Worm (Caenorhabditis elegans) whole organism, L4/young adult: ENCODE data around the gene gst-38.

ENCODE experiments used
- W03F9.2 ChIP-seq: fragments of 150-350 bp; optimal IDR thresholded peaks from 2 replicates; lab custom pipeline; 2014; ENCODE audit warnings: missing biosample characterization, missing genetic modification characterization
- dao-5 ChIP-seq: sonication (generic microtip); optimal IDR thresholded peaks from 2 replicates; lab custom pipeline; 2016; ENCODE audit warnings: missing genotype, missing genetic modification characterization, moderate library complexity, missing compliant biosample characterization
- him-1 ChIP-seq: sonication (generic microtip); optimal IDR thresholded peaks from 2 replicates; lab custom pipeline; 2016; ENCODE audit warnings: missing genotype, missing genetic modification reagents, missing genetic modification characterization, missing compliant biosample characterization

The gst-38 gene

DNA sequence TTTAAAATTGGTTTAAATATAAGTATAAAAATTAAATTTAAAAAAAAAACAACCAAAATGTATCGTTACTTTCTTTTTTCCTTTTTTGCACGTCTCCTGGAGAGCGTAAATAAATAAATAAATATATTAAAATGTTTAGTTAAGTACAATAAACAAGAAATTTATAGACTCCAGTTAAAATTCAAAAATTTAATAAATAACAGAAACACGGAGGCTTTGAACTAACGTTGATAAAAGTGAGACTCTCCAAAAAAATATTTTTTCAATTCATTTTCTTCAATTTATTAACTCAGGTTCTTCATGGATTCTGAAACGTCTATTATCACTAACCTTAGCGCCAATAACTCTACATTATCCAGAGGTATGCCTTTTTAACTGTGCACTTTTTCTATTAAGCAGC lies 24.1 kb downstream of the gst-38 start, which contains the start of gene T06C12.12:
Gene T06C12.12 (plus strand): TSS at position 301 of the 400 bp plus-strand sequence.
- no peak for TF ChIP-seq W03F9.2
- no peak for TF ChIP-seq dao-5 (tag; lab: Kevin White, UChicago)
- no peak for TF ChIP-seq him-1 (tag; lab: Kevin White, UChicago)

DNA sequence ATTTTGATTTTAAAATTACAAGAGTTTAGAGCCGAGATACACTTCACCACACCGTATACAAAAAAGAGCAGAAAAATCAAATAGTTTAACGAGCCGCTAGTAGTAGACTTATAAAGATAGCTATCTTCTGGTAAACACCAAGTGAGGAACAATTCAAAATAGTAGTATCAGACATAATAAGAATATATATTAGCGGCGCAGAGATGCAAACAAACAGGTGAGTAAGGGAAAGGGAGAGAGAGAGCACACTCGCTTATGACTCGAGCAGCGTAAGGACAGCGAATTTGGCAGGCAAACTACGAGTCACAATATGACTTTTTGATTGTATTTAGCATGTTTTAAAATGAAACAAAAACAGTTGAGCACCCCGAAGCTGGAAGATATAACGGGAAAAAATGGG lies 24.6 kb downstream of the gst-38 start:
- no peak for TF ChIP-seq him-1 (tag; lab: Kevin White, UChicago)
- TF ChIP-seq dao-5 (tag; lab: Kevin White, UChicago): no peak
- no peak for TF ChIP-seq W03F9.2

DNA sequence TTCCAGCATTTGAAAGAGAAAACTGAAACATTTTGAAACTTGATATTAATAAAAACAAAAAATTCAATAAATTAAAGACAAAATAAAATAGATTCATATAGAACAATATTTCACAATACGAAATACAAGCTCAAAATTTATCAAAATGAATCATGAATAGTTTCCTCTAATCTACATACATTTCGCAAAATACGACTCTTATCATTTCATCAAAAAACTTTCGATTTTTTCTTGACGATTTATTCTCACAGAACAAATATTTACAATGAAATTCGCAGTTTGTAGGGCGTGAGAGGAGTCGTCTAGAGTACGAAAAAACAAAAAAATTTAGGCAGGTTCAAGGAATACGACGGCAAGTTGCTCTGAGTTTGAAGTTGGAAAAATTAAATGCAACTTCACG lies 25.8 kb downstream of the gst-38 start:
- TF ChIP-seq W03F9.2 (no peak), him-1 (tag; lab: Kevin White, UChicago) (no peak), dao-5 (tag; lab: Kevin White, UChicago) (no peak)

DNA sequence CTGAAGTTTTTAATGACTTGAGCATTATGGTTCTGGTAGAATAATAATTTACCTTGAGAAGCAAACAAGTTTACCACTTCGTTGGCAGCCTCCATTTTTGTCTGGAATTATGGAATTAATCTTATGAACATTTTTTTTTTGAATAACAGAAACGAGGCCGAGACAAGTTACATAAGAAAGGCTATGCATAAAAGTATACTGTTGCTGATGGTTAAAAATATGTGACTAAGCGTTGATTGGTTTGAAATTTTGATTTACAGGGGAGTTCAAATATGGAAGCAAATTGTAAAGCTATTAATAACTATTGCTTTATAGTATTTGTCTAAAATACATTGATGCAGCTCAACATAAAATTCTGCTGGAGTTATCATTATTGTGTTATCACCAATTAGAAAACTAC lies 27.1 kb downstream of the gst-38 start, which contains the start of gene cgt-1:
Gene cgt-1 (minus strand): TSS at position 101 of the 400 bp plus-strand sequence.
- TF ChIP-seq dao-5 (tag; lab: Kevin White, UChicago) (no peak), him-1 (tag; lab: Kevin White, UChicago) (no peak), W03F9.2 (no peak)

DNA sequence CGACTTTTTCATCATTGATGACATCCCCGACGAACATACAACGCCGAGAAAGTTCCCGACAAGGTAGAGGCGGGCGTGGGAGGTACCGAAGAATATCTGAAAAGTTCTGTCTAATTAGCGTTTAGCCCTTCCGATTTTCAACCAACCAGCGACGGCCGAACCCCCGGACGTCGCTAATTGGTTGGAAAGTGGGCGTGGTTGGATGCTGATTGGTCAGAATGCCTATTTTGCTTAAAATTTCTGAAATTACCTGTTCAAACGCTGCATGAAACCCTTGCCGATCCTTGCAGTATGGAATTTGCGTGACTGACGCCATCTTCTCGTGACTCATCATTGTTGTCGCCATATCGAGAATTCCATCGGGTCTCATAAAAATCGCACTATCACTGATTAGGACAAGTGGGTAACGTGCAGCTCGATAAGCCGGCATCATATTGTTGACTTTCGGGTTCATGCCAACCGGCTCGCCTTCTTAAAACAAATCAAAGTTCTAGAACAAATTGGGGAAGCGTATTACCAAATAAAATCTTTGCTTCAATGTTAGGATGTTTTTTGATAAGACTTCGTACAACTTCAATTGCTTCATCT lies 28.1 kb downstream of the gst-38 start:
- no peak for TF ChIP-seq dao-5 (tag; lab: Kevin White, UChicago)
- TF ChIP-seq W03F9.2: no peak
- TF ChIP-seq him-1 (tag; lab: Kevin White, UChicago): no peak

DNA sequence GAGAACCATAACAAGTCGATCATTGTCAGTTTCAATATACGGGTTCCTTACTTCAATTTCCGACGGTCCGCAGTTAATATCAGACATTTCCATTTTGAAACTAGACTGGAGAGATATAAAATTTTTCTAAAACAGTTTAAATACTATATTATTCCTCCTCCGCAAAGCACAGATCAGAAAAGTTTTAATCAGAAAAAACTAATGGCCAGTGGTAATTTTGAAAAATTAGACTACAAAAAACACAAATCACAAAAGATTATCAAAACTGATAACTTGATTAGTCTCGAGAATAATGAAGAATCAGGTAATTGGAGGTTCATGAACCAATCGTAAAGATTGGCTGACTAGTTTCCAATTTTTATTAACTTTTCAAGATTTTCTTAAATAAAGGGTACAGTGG lies 29.9 kb downstream of the gst-38 start, which contains the start of gene T06C12.9:
Gene T06C12.9 (minus strand): TSS at position 101 of the 400 bp plus-strand sequence.
- TF ChIP-seq W03F9.2 (no peak), him-1 (tag; lab: Kevin White, UChicago) (no peak), dao-5 (tag; lab: Kevin White, UChicago) (no peak)

DNA sequence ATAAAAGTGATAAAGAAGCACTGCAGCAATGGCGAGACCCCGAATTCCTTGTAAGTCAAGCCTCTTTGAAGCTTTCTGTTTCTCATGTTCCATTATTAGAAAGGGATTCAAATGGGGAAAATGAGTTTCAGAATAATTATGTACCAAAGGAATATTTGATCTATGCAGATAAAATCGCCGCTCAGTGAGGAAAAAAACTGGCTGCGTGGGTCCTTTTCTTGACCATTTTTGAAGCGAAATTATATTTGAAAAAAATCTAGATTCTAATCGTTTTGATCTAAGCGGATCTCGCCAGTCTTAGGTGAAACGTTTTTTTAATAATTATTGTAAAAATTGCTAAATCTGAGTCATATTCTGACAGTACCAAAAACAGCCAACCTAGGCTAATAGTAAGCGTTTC lies 31.2 kb downstream of the gst-38 start, which contains the start of gene oac-42:
Gene oac-42 (minus strand): TSS at position 101 of the 400 bp plus-strand sequence.
- no peak for TF ChIP-seq him-1 (tag; lab: Kevin White, UChicago)
- no peak for TF ChIP-seq W03F9.2
- no peak for TF ChIP-seq dao-5 (tag; lab: Kevin White, UChicago)

DNA sequence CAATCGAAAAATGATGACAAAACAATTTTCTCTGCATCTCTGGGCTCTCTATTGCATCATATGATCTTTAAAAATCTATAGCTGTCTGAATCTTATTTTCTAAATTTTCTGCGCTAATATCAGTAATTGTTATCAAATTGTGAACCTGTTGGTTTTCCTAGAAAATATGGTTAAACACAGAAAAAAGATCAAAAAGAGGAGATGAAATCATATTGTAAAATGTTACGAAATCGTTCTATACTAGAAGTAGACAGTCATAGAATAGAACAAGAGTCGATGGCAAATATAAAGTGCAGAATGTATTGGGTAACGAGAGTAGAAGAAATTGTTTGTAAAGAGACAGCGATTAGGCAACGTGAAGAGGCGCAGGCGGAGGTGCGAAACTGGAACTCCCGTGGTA lies 35.2 kb downstream of the gst-38 start:
- no peak for TF ChIP-seq dao-5 (tag; lab: Kevin White, UChicago)
- no peak for TF ChIP-seq him-1 (tag; lab: Kevin White, UChicago)
- TF ChIP-seq W03F9.2: no peak

DNA sequence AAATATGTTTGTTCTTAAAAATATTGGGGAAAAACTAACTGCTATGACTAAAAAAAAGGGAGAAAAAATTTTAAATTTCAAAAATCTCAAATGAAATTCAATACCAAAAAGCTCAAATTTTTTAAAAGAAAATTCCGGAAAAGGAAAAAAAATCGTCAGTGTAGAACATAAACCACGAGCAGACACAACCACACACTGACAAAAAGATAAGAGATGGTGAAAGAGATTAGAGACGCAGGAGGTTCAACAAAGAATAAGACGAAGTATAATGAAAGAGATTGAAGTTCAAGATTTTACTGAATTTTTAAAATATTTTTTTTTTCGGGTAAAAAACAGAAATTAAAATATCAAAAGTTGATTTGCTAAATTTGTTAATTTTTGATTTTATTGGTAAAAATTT lies 35.8 kb downstream of the gst-38 start:
- TF ChIP-seq dao-5 (tag; lab: Kevin White, UChicago) (no peak), W03F9.2 (no peak), him-1 (tag; lab: Kevin White, UChicago) (no peak)

DNA sequence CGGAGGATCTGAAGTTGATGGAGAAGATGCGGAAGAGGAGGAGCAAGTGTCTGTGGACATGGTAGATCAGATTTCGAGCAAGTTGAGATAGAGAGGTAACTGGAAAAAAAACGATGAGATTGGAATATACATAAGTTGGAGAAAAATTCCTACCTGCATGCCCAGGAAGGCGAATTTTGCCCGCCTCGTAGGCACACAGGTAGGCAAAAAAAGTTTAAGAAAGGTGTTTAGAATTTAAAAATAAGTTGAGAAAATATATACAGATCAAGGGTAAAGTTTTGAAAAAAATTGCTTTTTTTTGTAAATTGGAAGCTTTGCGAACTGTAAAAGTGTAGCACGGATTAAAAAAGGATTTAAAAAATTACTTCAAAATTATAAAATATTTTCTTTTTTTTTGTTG lies 36.4 kb downstream of the gst-38 start, which contains the start of gene nhr-84:
Gene nhr-84 (minus strand): TSS at position 101 of the 400 bp plus-strand sequence.
- TF ChIP-seq W03F9.2: no peak
- no peak for TF ChIP-seq him-1 (tag; lab: Kevin White, UChicago)
- TF ChIP-seq dao-5 (tag; lab: Kevin White, UChicago): no peak

DNA sequence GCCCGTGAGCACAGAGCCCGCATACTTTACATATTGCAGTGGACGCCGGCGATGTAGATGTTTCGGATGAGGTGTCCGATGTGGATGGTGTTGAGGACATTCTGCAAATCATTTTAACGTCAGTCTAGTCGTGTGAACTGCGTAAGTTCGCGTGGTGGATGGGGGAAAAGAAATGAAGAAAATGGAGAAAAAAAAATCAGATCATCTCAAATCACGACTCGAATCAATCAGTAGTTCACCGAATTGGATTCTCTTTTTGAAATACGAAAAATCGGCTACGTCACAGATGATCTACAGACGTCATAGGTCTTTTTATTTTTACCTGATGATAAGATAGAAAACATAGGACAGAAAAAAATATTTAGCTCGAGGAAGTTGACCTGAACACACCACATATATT lies 39.6 kb downstream of the gst-38 start, which contains the start of gene nhr-102:
Gene nhr-102 (minus strand): TSS at position 101 of the 400 bp plus-strand sequence.
- no peak for TF ChIP-seq dao-5 (tag; lab: Kevin White, UChicago)

DNA sequence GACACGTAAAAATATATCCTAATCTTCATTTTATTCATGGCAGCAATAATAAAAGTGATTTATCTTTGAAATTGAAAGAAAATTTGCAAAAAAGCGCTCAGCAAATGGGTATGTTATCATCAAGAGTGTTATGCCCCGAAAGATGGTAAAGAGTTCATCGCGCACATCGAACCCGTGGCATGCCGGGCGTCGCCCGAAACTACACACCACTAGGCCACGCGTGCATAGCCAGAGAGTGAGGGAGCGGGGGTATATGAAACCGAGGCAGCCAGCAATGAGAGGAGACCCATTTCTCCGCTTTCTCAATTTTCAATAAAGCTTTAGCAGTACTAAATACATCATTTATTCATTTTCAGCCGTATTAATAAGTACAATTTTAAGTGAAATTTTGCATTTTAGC lies 42.1 kb downstream of the gst-38 start:
- peak; percentile 91 for TF ChIP-seq dao-5 (tag; lab: Kevin White, UChicago)
- TF ChIP-seq him-1 (tag; lab: Kevin White, UChicago): peak; percentile 57
- TF ChIP-seq W03F9.2: peak; percentile 70

DNA sequence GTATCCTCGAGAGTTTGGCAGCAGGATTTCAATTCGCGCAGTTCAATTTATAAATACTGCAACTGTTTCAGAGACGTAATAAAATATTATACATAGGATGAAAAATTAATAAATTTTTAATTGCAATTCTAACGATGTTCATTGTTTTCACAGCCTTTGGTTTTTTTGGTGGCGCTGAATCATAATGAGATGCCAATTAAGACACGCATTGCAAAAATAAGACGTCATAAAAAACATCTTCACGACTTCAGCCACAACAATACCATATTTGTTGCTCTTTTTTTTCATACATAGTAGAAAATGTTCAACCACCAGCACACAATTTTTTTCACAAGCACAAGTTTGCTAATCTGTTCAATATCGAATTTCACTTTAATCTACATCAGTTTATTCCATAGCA lies 43.6 kb downstream of the gst-38 start, which contains the start of gene str-56:
Gene str-56 (plus strand): TSS at position 301 of the 400 bp plus-strand sequence.
- TF ChIP-seq him-1 (tag; lab: Kevin White, UChicago): no peak
- TF ChIP-seq dao-5 (tag; lab: Kevin White, UChicago): no peak
- TF ChIP-seq W03F9.2: no peak

DNA sequence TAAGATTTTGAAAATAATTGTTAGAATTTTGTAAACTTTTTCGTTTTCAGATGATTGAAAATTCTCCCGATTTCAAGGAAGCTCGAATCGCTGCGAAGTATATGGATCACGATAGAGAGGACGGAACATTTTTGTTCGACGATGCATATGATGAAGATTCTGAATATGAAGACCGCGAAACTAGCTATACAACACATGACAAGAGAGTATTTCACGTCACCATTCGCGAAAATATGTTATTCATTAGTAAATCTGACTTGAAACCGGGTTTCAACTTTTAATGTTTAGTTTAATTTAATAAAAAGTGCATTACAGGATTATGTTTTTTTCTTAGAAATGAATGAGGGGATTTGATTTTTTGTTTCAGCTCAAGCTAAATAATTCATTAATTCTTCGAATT lies 45.5 kb downstream of the gst-38 start, which contains the start of gene str-57:
Gene str-57 (plus strand): TSS at position 301 of the 400 bp plus-strand sequence.
- TF ChIP-seq W03F9.2: no peak
- TF ChIP-seq dao-5 (tag; lab: Kevin White, UChicago): no peak
- no peak for TF ChIP-seq him-1 (tag; lab: Kevin White, UChicago)
